Fruit fly (Drosophila melanogaster): Measurements from ENCODE around the gene Rad9.

DNA sequence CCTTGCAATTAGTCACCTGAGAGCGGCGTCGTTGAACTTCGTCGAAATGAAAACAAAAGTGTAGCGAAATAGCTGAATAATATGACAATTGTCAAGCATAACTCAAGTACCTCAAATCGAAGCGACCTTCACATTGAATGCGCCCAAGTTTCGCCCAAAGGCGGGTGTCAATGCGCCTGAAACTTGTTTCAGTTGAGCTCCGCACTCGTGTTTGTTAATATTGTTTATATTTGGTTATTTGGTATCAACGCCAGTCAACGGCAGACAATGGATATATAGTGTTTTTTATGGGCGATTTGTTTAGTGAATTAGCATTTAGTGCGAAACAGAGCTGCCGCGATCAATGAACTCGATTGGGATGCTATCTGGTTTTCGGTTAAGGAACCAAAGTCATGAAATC is 10.5 kb downstream of the Rad9 start:
- TF ChIP-seq Dfd (GFP tag; optimal IDR thresholded peaks at IDR 0.05) (no peak), HLH106 (tag; optimal IDR thresholded peaks at IDR 0.05) (no peak), psq (GFP tag; optimal IDR thresholded peaks at IDR 0.05) (no peak), h (GFP tag; optimal IDR thresholded peaks at IDR 0.05) (no peak), dsf (GFP tag; optimal IDR thresholded peaks at IDR 0.05; ENCODE audit: borderline replicate concordance) (no peak), sv (GFP tag; optimal IDR thresholded peaks at IDR 0.05) (no peak), usp (GFP tag; optimal IDR thresholded peaks at IDR 0.05) (no peak), pan (optimal IDR thresholded peaks at IDR 0.05) (no peak)
